Fruit fly (Drosophila melanogaster) whole organism, embryonic: ENCODE results near the gene CG32225.

Source experiments
- CG10654 ChIP-seq: fragments of 200-800 bp; sonication (Bioruptor generic); optimal IDR thresholded peaks from 2 replicates; lab custom pipeline; 2016; ENCODE audit warnings: missing biosample characterization, missing genetic modification characterization
- CG10959 ChIP-seq: fragments of 200-800 bp; sonication (Bioruptor generic); IDR thresholded peaks from 2 replicates; pipeline ENCODE4 v1.3.6; 2022; ENCODE audit warnings: missing biosample characterization, missing genetic modification characterization
- CG10979 ChIP-seq: fragments of 200-800 bp; sonication (Bioruptor generic); optimal IDR thresholded peaks from 2 replicates; lab custom pipeline; 2018; ENCODE audit warnings: missing biosample characterization, mild to moderate bottlenecking, missing genetic modification characterization, moderate library complexity
- CG1233 ChIP-seq: fragments of 200-800 bp; sonication (Bioruptor generic); optimal IDR thresholded peaks from 4 replicates; lab custom pipeline; 2018; ENCODE audit warnings: missing biosample characterization, mild to moderate bottlenecking, missing genetic modification characterization
- CG13624 ChIP-seq: fragments of 200-800 bp; sonication (Bioruptor generic); optimal IDR thresholded peaks from 2 replicates; lab custom pipeline; 2016; ENCODE audit warnings: missing biosample characterization, missing genetic modification characterization
- CG15514 ChIP-seq: fragments of 200-800 bp; sonication (Bioruptor generic); optimal IDR thresholded peaks from 3 replicates; lab custom pipeline; 2017; ENCODE audit warnings: missing biosample characterization, missing genetic modification characterization, mild to moderate bottlenecking, moderate library complexity, missing genetic modification reagents
- CG17186 ChIP-seq: fragments of 200-800 bp; sonication (Bioruptor generic); optimal IDR thresholded peaks from 3 replicates; lab custom pipeline; 2017; ENCODE audit warnings: missing biosample characterization, missing genetic modification reagents, missing genetic modification characterization
- CG17612 ChIP-seq: fragments of 200-800 bp; sonication (Bioruptor generic); IDR thresholded peaks from 2 replicates; pipeline ENCODE4 v1.3.6; 2022; ENCODE audit warnings: missing biosample characterization, missing genetic modification characterization
- CG1792 ChIP-seq: fragments of 200-800 bp; sonication (Bioruptor generic); optimal IDR thresholded peaks from 2 replicates; lab custom pipeline; 2016; ENCODE audit warnings: missing biosample characterization, missing genetic modification characterization
- CG18599 ChIP-seq: fragments of 200-800 bp; sonication (Bioruptor generic); optimal IDR thresholded peaks from 3 replicates; lab custom pipeline; 2017; ENCODE audit warnings: missing biosample characterization, missing genetic modification characterization, mild to moderate bottlenecking, moderate library complexity, missing genetic modification reagents
- CG3163 ChIP-seq: fragments of 200-800 bp; sonication (Bioruptor generic); optimal IDR thresholded peaks from 3 replicates; lab custom pipeline; 2016; ENCODE audit warnings: missing biosample characterization, missing genetic modification characterization
- CG4328 ChIP-seq: fragments of 200-800 bp; sonication (Bioruptor generic); optimal IDR thresholded peaks from 3 replicates; lab custom pipeline; 2017; ENCODE audit warnings: missing biosample characterization, missing genetic modification reagents, missing genetic modification characterization
- CG7928 ChIP-seq: fragments of 200-800 bp; sonication (Bioruptor generic); optimal IDR thresholded peaks from 2 replicates; lab custom pipeline; 2017; ENCODE audit warnings: missing biosample characterization, mild to moderate bottlenecking, missing genetic modification characterization
- CG8089 ChIP-seq: fragments of 200-800 bp; sonication (Bioruptor generic); optimal IDR thresholded peaks from 3 replicates; lab custom pipeline; 2016; ENCODE audit warnings: missing biosample characterization, missing genetic modification characterization
- CG8359 ChIP-seq: fragments of 200-800 bp; sonication (Bioruptor generic); optimal IDR thresholded peaks from 2 replicates; lab custom pipeline; 2017; ENCODE audit warnings: missing biosample characterization, mild to moderate bottlenecking, missing genetic modification characterization, borderline replicate concordance
- CG9876 ChIP-seq: fragments of 200-800 bp; sonication (Bioruptor generic); optimal IDR thresholded peaks from 2 replicates; lab custom pipeline; 2016; ENCODE audit warnings: missing biosample characterization, missing genetic modification characterization
- Camta ChIP-seq: fragments of 200-800 bp; sonication (Bioruptor generic); optimal IDR thresholded peaks from 2 replicates; lab custom pipeline; 2016; ENCODE audit warnings: missing biosample characterization, missing genetic modification characterization
- CrebB ChIP-seq: fragments of 200-800 bp; sonication (Bioruptor generic); optimal IDR thresholded peaks from 3 replicates; lab custom pipeline; 2018; ENCODE audit warnings: missing biosample characterization, mild to moderate bottlenecking, missing genetic modification characterization
- Dek ChIP-seq: fragments of 200-800 bp; sonication (Bioruptor generic); optimal IDR thresholded peaks from 3 replicates; lab custom pipeline; 2019; ENCODE audit warnings: missing biosample characterization, mild to moderate bottlenecking, missing genetic modification characterization, moderate library complexity
- Drgx ChIP-seq: fragments of 200-800 bp; sonication (Bioruptor generic); IDR thresholded peaks from 2 replicates; pipeline ENCODE4 v1.3.6; 2022; ENCODE audit warnings: missing biosample characterization, missing genetic modification characterization
- GATAe ChIP-seq: fragments of 200-800 bp; sonication (Bioruptor generic); conservative IDR thresholded peaks from 2 replicates; pipeline ENCODE4 v1.3.6; 2022; ENCODE audit warnings: missing biosample characterization, missing genetic modification characterization
- MTF-1 ChIP-seq: fragments of 200-800 bp; sonication (Bioruptor generic); optimal IDR thresholded peaks from 2 replicates; lab custom pipeline; 2018; ENCODE audit warnings: missing biosample characterization, mild to moderate bottlenecking, missing genetic modification characterization, borderline replicate concordance
- NC2α ChIP-seq: fragments of 200-800 bp; sonication (Bioruptor generic); optimal IDR thresholded peaks from 2 replicates; lab custom pipeline; 2016; ENCODE audit warnings: missing biosample characterization, missing genetic modification characterization
- NK7.1 ChIP-seq: fragments of 200-800 bp; sonication (Bioruptor generic); optimal IDR thresholded peaks from 3 replicates; lab custom pipeline; 2016; ENCODE audit warnings: missing biosample characterization, missing genetic modification characterization
- Optix ChIP-seq: fragments of 200-800 bp; sonication (Bioruptor generic); IDR thresholded peaks from 3 replicates; pipeline ENCODE4 v1.3.6; 2022; ENCODE audit warnings: missing biosample characterization, missing genetic modification characterization
- Pdp1 ChIP-seq, 2 experiments: fragments of 200-800 bp; sonication (Bioruptor generic); optimal IDR thresholded peaks; 3 replicates each; lab custom pipeline; 2016; ENCODE audit warnings: missing biosample characterization in 2 of 2, missing genetic modification characterization in 2 of 2, mild to moderate bottlenecking in 1 of 2, moderate library complexity in 1 of 2
- Ssrp ChIP-seq: fragments of 200-800 bp; sonication (Bioruptor generic); optimal IDR thresholded peaks from 2 replicates; lab custom pipeline; 2018; ENCODE audit warnings: missing biosample characterization, mild to moderate bottlenecking, missing genetic modification characterization, moderate library complexity
- Tbp ChIP-seq: fragments of >200 bp; optimal IDR thresholded peaks from 2 replicates; lab custom pipeline; 2018; ENCODE audit warnings: missing biosample characterization, missing genetic modification characterization
- ac ChIP-seq: fragments of 200-800 bp; sonication (Bioruptor generic); optimal IDR thresholded peaks from 3 replicates; lab custom pipeline; 2017; ENCODE audit warnings: missing biosample characterization, mild to moderate bottlenecking, missing genetic modification characterization
- ato ChIP-seq: fragments of 200-800 bp; sonication (Bioruptor generic); IDR thresholded peaks from 2 replicates; pipeline ENCODE4 v1.3.6; 2022; ENCODE audit warnings: missing biosample characterization, missing genetic modification characterization; ENCODE audit not compliant: partially characterized antibody
- az2 ChIP-seq: fragments of 200-800 bp; sonication (Bioruptor generic); optimal IDR thresholded peaks from 3 replicates; lab custom pipeline; 2016; ENCODE audit warnings: missing biosample characterization, missing genetic modification characterization
- chif ChIP-seq, 2 experiments: fragments of 200-800 bp; sonication (Bioruptor generic); optimal IDR thresholded peaks; 3 replicates each; lab custom pipeline; 2016; ENCODE audit warnings: missing biosample characterization in 2 of 2, missing genetic modification characterization in 2 of 2
- croc ChIP-seq: fragments of 200-800 bp; sonication (Bioruptor generic); conservative IDR thresholded peaks from 3 replicates; pipeline ENCODE4 v1.3.6; 2022; ENCODE audit warnings: missing biosample characterization, missing genetic modification characterization
- crp ChIP-seq, 2 experiments: fragments of 200-800 bp; sonication (Bioruptor generic); optimal IDR thresholded peaks; 2 replicates in 1 of 2; 3 replicates in 1 of 2; lab custom pipeline; 2017; ENCODE audit warnings: missing biosample characterization in 2 of 2, missing genetic modification characterization in 2 of 2, mild to moderate bottlenecking in 1 of 2, moderate library complexity in 1 of 2
- da ChIP-seq: fragments of 200-800 bp; sonication (Bioruptor generic); optimal IDR thresholded peaks from 2 replicates; lab custom pipeline; 2016; ENCODE audit warnings: missing biosample characterization, missing genetic modification characterization
- gcm ChIP-seq: fragments of 200-800 bp; sonication (Bioruptor generic); optimal IDR thresholded peaks from 2 replicates; lab custom pipeline; 2019; ENCODE audit warnings: missing biosample characterization, mild to moderate bottlenecking, missing genetic modification characterization, moderate library complexity
- grau ChIP-seq: fragments of 200-800 bp; optimal IDR thresholded peaks from 3 replicates; lab custom pipeline; 2019; ENCODE audit warnings: missing biosample characterization, mild to moderate bottlenecking, missing genetic modification characterization, moderate library complexity
- kni ChIP-seq: fragments of 200-800 bp; sonication (Bioruptor generic); optimal IDR thresholded peaks from 3 replicates; lab custom pipeline; 2017; ENCODE audit warnings: mild to moderate bottlenecking, missing biosample characterization, missing genetic modification reagents, missing genetic modification characterization
- lmd ChIP-seq: fragments of 200-800 bp; sonication (Bioruptor generic); IDR thresholded peaks from 2 replicates; pipeline ENCODE4 v1.3.6; 2022; ENCODE audit warnings: missing biosample characterization, missing genetic modification characterization
- org-1 ChIP-seq: fragments of 200-800 bp; sonication (Bioruptor generic); optimal IDR thresholded peaks from 2 replicates; lab custom pipeline; 2017; ENCODE audit warnings: missing biosample characterization, missing genetic modification characterization
- pan ChIP-seq, 4 experiments: fragments of >200 bp in 3 of 4; fragments of 200-800 bp in 1 of 4; sonication (Bioruptor generic) in 1 of 4; optimal IDR thresholded peaks in 3 of 4; IDR thresholded peaks in 1 of 4; 2 replicates each; pipeline versions ENCODE4 v1.3.6 to Lab custom; 2017 to 2022; ENCODE audit warnings: missing biosample characterization in 2 of 4, missing genetic modification characterization in 2 of 4, mixed read lengths in 1 of 4
- peb ChIP-seq: fragments of 200-800 bp; sonication (Bioruptor generic); IDR thresholded peaks from 2 replicates; pipeline ENCODE4 v1.3.6; 2022; ENCODE audit warnings: missing biosample characterization, missing genetic modification characterization
- prd ChIP-seq, 3 experiments: fragments of >200 bp in 2 of 3; fragments of 200-800 bp in 1 of 3; sonication (Bioruptor generic) in 1 of 3; optimal IDR thresholded peaks in 2 of 3; IDR thresholded peaks in 1 of 3; 2 replicates in 2 of 3; 3 replicates in 1 of 3; pipeline versions ENCODE4 v1.3.6 to Lab custom; 2017 to 2022; ENCODE audit warnings: missing biosample characterization in 1 of 3, missing genetic modification characterization in 1 of 3
- run ChIP-seq: fragments of 200-800 bp; sonication (Bioruptor generic); optimal IDR thresholded peaks from 3 replicates; lab custom pipeline; 2018; ENCODE audit warnings: missing biosample characterization, mild to moderate bottlenecking, missing genetic modification characterization
- scrt ChIP-seq: fragments of 200-800 bp; sonication (Bioruptor generic); optimal IDR thresholded peaks from 2 replicates; lab custom pipeline; 2018; ENCODE audit warnings: missing biosample characterization, mild to moderate bottlenecking, missing genetic modification characterization, moderate library complexity
- sna ChIP-seq: fragments of 200-800 bp; sonication (Bioruptor generic); IDR thresholded peaks from 2 replicates; pipeline ENCODE4 v1.3.6; 2022; ENCODE audit warnings: missing biosample characterization, missing genetic modification characterization; ENCODE audit not compliant: partially characterized antibody
- sr ChIP-seq: fragments of 200-800 bp; sonication (Bioruptor generic); IDR thresholded peaks from 3 replicates; pipeline ENCODE4 v1.3.6; 2022; ENCODE audit warnings: missing biosample characterization, missing genetic modification characterization
- trem ChIP-seq: fragments of 200-800 bp; optimal IDR thresholded peaks from 3 replicates; lab custom pipeline; 2019; ENCODE audit warnings: missing biosample characterization, mild to moderate bottlenecking, missing genetic modification characterization, moderate library complexity

Gene CG32225

DNA sequence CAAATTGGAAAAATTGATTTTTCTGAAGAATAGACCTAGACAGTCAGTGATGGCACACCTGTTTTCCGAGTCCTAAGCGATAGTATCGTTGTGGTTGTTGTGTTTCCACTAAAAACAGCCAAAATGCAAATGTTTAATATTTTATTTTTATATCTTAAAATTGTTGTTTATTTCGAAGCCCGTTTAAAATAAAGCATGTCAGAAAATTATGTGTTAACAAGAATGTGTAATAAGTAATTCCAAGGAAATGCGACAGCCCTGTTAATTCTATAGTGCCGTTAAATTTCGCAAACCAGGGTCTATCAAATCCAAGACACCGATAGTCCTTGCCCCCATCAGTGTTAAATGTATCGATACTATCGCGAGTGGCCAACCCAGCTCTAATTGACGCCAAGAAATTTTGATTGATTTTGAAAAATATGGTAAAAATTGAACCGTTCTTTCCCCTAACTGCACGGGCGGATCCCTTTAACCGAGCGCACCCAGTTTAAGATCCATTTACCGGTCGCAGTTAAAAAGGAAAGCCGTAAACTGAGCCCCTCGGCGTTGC is 3.9 kb downstream of the CG32225 start, which contains the start of gene Pex23 (continued):
- TF ChIP-seq Ssrp (tag; lab: Kevin White, UChicago) (peak; percentile 79), az2 (GFP tag; lab: Kevin White, UChicago) (peak; percentile 83), kni (no peak), CG1233 (no peak), CG10979 (peak; percentile 69), CG7928 (GFP tag; lab: Kevin White, UChicago) (peak; percentile 88), CG15514 (peak; percentile 97), ac (GFP tag; lab: Kevin White, UChicago) (no peak), ato (GFP tag; lab: Robert Waterston, UW) (peak; percentile 86), CG13624 (peak; percentile 65), CG8359 (GFP tag; lab: Kevin White, UChicago) (no peak), CG17612 (0 out of 2 replicates have a peak, but pooled peaks have one; percentile 22), sna (GFP tag; lab: Robert Waterston, UW) (peak; percentile 99), CG10959 (peak; percentile 66), da (peak; percentile 15), Pdp1 (GFP tag; optimal IDR thresholded peaks at IDR 0.05; lab: Kevin White, UChicago) (peak in 1 of 2 experiments; percentile 72), NC2α (GFP tag; lab: Kevin White, UChicago) (peak; percentile 47), croc (GFP tag; lab: Robert Waterston, UW) (peak; percentile 66), CrebB (tag; lab: Kevin White, UChicago) (no peak), Camta (GFP tag; lab: Kevin White, UChicago) (peak; percentile 72), CG18599 (GFP tag; lab: Kevin White, UChicago) (peak; percentile 80), Tbp (GFP tag; lab: Kevin White, UChicago) (no peak), CG17186 (GFP tag; lab: Kevin White, UChicago) (peak; percentile 71), CG9876 (GFP tag; lab: Kevin White, UChicago) (peak; percentile 53), grau (tag; lab: Kevin White, UChicago) (peak; percentile 77), chif (GFP tag; optimal IDR thresholded peaks at IDR 0.05; lab: Kevin White, UChicago) (peak; percentile 44 to 57), prd (optimal IDR thresholded peaks at IDR 0.05; lab: Kevin White, UChicago) (no peak), prd (GFP tag; IDR thresholded peaks at IDR 0.05; lab: Robert Waterston, UW) (peak; percentile 90), NK7.1 (GFP tag; lab: Kevin White, UChicago) (peak; percentile 17), lmd (peak; percentile 86), run (tag; lab: Kevin White, UChicago) (no peak), crp (GFP tag; optimal IDR thresholded peaks at IDR 0.05; lab: Kevin White, UChicago) (peak in 1 of 2 experiments; percentile 73), CG3163 (GFP tag; lab: Kevin White, UChicago) (peak; percentile 2), Drgx (GFP tag; lab: Robert Waterston, UW) (peak; percentile 48), CG1792 (GFP tag; lab: Kevin White, UChicago) (peak; percentile 51), gcm (peak; percentile 77), scrt (GFP tag; lab: Kevin White, UChicago) (no peak), CG8089 (no peak), GATAe (no peak; the same call in 1 of the 2 replicates), CG10654 (GFP tag; lab: Kevin White, UChicago) (peak; percentile 78), trem (tag; lab: Kevin White, UChicago) (peak; percentile 87), Dek (tag; lab: Kevin White, UChicago) (peak; percentile 73), pan (optimal IDR thresholded peaks at IDR 0.05; lab: Kevin White, UChicago) (no peak), pan (GFP tag; optimal IDR thresholded peaks at IDR 0.05 in 1 of 2, IDR thresholded peaks at IDR 0.05 in 1 of 2) (peak in 1 of 2 experiments; percentile 81), CG4328 (GFP tag; lab: Kevin White, UChicago) (no peak), MTF-1 (GFP tag; lab: Kevin White, UChicago) (no peak), org-1 (GFP tag; lab: Kevin White, UChicago) (no peak), peb (GFP tag; lab: Robert Waterston, UW) (peak; percentile 77), sr (GFP tag; lab: Robert Waterston, UW) (no peak), Optix (peak; percentile 54; the same call in 2 of the 3 replicates)
